Worm (Caenorhabditis elegans) whole organism, mixed stage, embryonic: Measurements from ENCODE around the gene best-5.
A peak's percentile ranks its signal among the peaks of the same experiment; 100 is the strongest.
"Not testable (repeated sequence)": the region's sequence is repeated elsewhere in the genome, so short reads cannot be mapped to it uniquely, and the experiment has no call there.

Source experiments
- M03D4.4 ChIP-seq: sonication (generic microtip); optimal IDR thresholded peaks from 2 replicates; lab custom pipeline; 2017; ENCODE audit warnings: mild to moderate bottlenecking, missing genetic modification characterization, missing compliant biosample characterization
- blmp-1 ChIP-seq: fragments of 150-350 bp; optimal IDR thresholded peaks from 2 replicates; lab custom pipeline; 2014; ENCODE audit warnings: missing biosample characterization, missing genetic modification characterization
- ceh-39 ChIP-seq: fragments of 150-350 bp; optimal IDR thresholded peaks from 2 replicates; lab custom pipeline; 2014; ENCODE audit warnings: missing biosample characterization, missing genetic modification characterization
- ceh-43 ChIP-seq: fragments of 200-800 bp; sonication (Bioruptor generic); optimal IDR thresholded peaks from 2 replicates; lab custom pipeline; 2018; ENCODE audit warnings: mild to moderate bottlenecking, missing genetic modification characterization, moderate library complexity, missing compliant biosample characterization
- ceh-83 ChIP-seq: fragments of 200-800 bp; sonication (Bioruptor generic); optimal IDR thresholded peaks from 2 replicates; lab custom pipeline; 2018; ENCODE audit warnings: mild to moderate bottlenecking, missing genetic modification characterization, missing compliant biosample characterization
- ces-1 ChIP-seq: fragments of 150-350 bp; optimal IDR thresholded peaks from 2 replicates; lab custom pipeline; 2014; ENCODE audit warnings: missing biosample characterization, missing genetic modification reagents, missing genetic modification characterization
- cnd-1 ChIP-seq: fragments of 200-800 bp; sonication (Bioruptor generic); optimal IDR thresholded peaks from 2 replicates; lab custom pipeline; 2018; ENCODE audit warnings: mild to moderate bottlenecking, missing genetic modification characterization, missing compliant biosample characterization
- drap-1 ChIP-seq: fragments of 200-800 bp; sonication (Bioruptor generic); optimal IDR thresholded peaks from 3 replicates; lab custom pipeline; 2018; ENCODE audit warnings: mild to moderate bottlenecking, missing genetic modification characterization, missing compliant biosample characterization
- elt-1 ChIP-seq: sonication (generic microtip); optimal IDR thresholded peaks from 2 replicates; lab custom pipeline; 2017; ENCODE audit warnings: missing genetic modification characterization, mild to moderate bottlenecking, missing compliant biosample characterization, antibody characterized with exemption, moderate library complexity, borderline replicate concordance; ENCODE audit not compliant: insufficient read depth
- hlh-1 ChIP-seq: fragments of 150-350 bp; optimal IDR thresholded peaks from 2 replicates; lab custom pipeline; 2014; ENCODE audit warnings: missing biosample characterization, missing genetic modification reagents, missing genetic modification characterization
- lsy-2 ChIP-seq: fragments of 150-350 bp; optimal IDR thresholded peaks from 2 replicates; lab custom pipeline; 2014; ENCODE audit warnings: missing biosample characterization, missing genetic modification characterization
- mab-5 ChIP-seq: fragments of 150-350 bp; optimal IDR thresholded peaks from 2 replicates; lab custom pipeline; 2014; ENCODE audit warnings: missing biosample characterization, missing genetic modification characterization
- mep-1 ChIP-seq: fragments of 150-350 bp; optimal IDR thresholded peaks from 2 replicates; lab custom pipeline; 2017; ENCODE audit warnings: missing biosample characterization, missing genetic modification reagents, missing genetic modification characterization, inconsistent platforms
- mls-2 ChIP-seq: sonication (generic microtip); optimal IDR thresholded peaks from 2 replicates; lab custom pipeline; 2016; ENCODE audit warnings: mild to moderate bottlenecking, missing genetic modification characterization, moderate library complexity, missing compliant biosample characterization
- nhr-12 ChIP-seq: fragments of 150-350 bp; optimal IDR thresholded peaks from 2 replicates; lab custom pipeline; 2014; ENCODE audit warnings: missing biosample characterization, missing genetic modification characterization
- nhr-2 ChIP-seq: fragments of 150-350 bp; optimal IDR thresholded peaks from 2 replicates; lab custom pipeline; 2014; ENCODE audit warnings: missing biosample characterization, missing genetic modification characterization
- nhr-237 ChIP-seq: fragments of 150-350 bp; optimal IDR thresholded peaks from 2 replicates; lab custom pipeline; 2014; ENCODE audit warnings: missing biosample characterization, missing genetic modification characterization
- nhr-76 ChIP-seq: sonication (generic microtip); optimal IDR thresholded peaks from 2 replicates; lab custom pipeline; 2017; ENCODE audit warnings: missing biosample characterization, missing genetic modification characterization
- pha-4 ChIP-seq: fragments of 150-350 bp; optimal IDR thresholded peaks from 2 replicates; lab custom pipeline; 2018; ENCODE audit warnings: missing biosample characterization, missing genetic modification reagents, missing genetic modification characterization
- snpc-4 ChIP-seq: fragments of 150-350 bp; optimal IDR thresholded peaks from 2 replicates; lab custom pipeline; 2014; ENCODE audit warnings: missing biosample characterization, missing genetic modification characterization
- sptf-1 ChIP-seq: sonication (generic microtip); optimal IDR thresholded peaks from 2 replicates; lab custom pipeline; 2017; ENCODE audit warnings: mild to moderate bottlenecking, missing genetic modification characterization, moderate library complexity, missing compliant biosample characterization
- tbx-8 ChIP-seq: fragments of 200-800 bp; sonication (Bioruptor generic); optimal IDR thresholded peaks from 2 replicates; lab custom pipeline; 2018; ENCODE audit warnings: mild to moderate bottlenecking, missing genetic modification characterization, moderate library complexity, missing compliant biosample characterization
- unc-120 ChIP-seq: sonication (generic microtip); optimal IDR thresholded peaks from 2 replicates; lab custom pipeline; 2017; ENCODE audit warnings: missing genetic modification characterization, missing compliant biosample characterization; ENCODE audit not compliant: poor library complexity, severe bottlenecking
- unc-39 ChIP-seq: fragments of 150-350 bp; optimal IDR thresholded peaks from 2 replicates; lab custom pipeline; 2014; ENCODE audit warnings: missing biosample characterization, missing genetic modification characterization
- zip-8 ChIP-seq: fragments of 150-350 bp; optimal IDR thresholded peaks from 2 replicates; lab custom pipeline; 2014; ENCODE audit warnings: missing biosample characterization, missing genetic modification characterization

Gene best-5

ce11 chrIII:9696417-9696816, 6.4 kb upstream of the best-5 start, which contains the start of gene bud-31:
Gene bud-31 (minus strand): TSS chrIII:9696517.
- TF ChIP-seq nhr-2 (tag; lab: Kevin White, UChicago) (peak; percentile 78), mls-2 (tag; lab: Kevin White, UChicago) (no peak)

ce11 chrIII:9695379-9695778, 5.3 kb upstream of the best-5 start:
- TF ChIP-seq drap-1 (GFP tag; lab: Kevin White, UChicago) (no peak), lsy-2 (tag; lab: Kevin White, UChicago) (peak; percentile 31), ces-1 (GFP tag; lab: Kevin White, UChicago) (peak; percentile 64), blmp-1 (tag; lab: Kevin White, UChicago) (no peak), snpc-4 (tag; lab: Kevin White, UChicago) (no peak), nhr-12 (tag; lab: Kevin White, UChicago) (no peak), ceh-43 (GFP tag; lab: Kevin White, UChicago) (peak; percentile 2), sptf-1 (tag; lab: Kevin White, UChicago) (peak; percentile 9), ceh-83 (GFP tag; lab: Kevin White, UChicago) (no peak)
- TF ChIP-seq, all 35 proteins: peak for 4

- TF ChIP-seq snpc-4 (tag; lab: Kevin White, UChicago) (no peak), mep-1 (tag; lab: Kevin White, UChicago) (no peak), nhr-12 (tag; lab: Kevin White, UChicago) (no peak), zip-8 (tag; lab: Kevin White, UChicago) (no peak), mls-2 (tag; lab: Kevin White, UChicago) (no peak), ceh-39 (no peak), mab-5 (tag; lab: Kevin White, UChicago) (no peak)
Measured at ce11 chrIII:9694474-9694873, 4.4 kb upstream of the best-5 start, which contains the start of gene set-3. Gene set-3 (minus strand): TSS chrIII:9694574.

ce11 chrIII:9689377-9689776, 676 bp downstream of the best-5 start:
- TF ChIP-seq hlh-1 (tag; lab: Kevin White, UChicago) (no peak), ceh-43 (GFP tag; lab: Kevin White, UChicago) (no peak)
- TF ChIP-seq, all 35 proteins: peak for 0

- TF ChIP-seq M03D4.4: no peak
- no peak for TF ChIP-seq drap-1 (GFP tag; lab: Kevin White, UChicago)
- no peak for TF ChIP-seq blmp-1 (tag; lab: Kevin White, UChicago)
- TF ChIP-seq mep-1 (tag; lab: Kevin White, UChicago): no peak
- no peak for TF ChIP-seq elt-1 (tag; lab: Kevin White, UChicago)
- TF ChIP-seq nhr-76: no peak
- TF ChIP-seq nhr-237 (tag; lab: Kevin White, UChicago): no peak
- no peak for TF ChIP-seq hlh-1 (tag; lab: Kevin White, UChicago)
- TF ChIP-seq ceh-39: no peak
- TF ChIP-seq mls-2 (tag; lab: Kevin White, UChicago): no peak
- TF ChIP-seq unc-120 (tag; lab: Kevin White, UChicago): no peak
- TF ChIP-seq pha-4 (tag; lab: Kevin White, UChicago): no peak
- TF ChIP-seq lsy-2 (tag; lab: Kevin White, UChicago): no peak
- no peak for TF ChIP-seq ces-1 (GFP tag; lab: Kevin White, UChicago)
- TF ChIP-seq unc-39 (tag; lab: Kevin White, UChicago): no peak
- TF ChIP-seq mab-5 (tag; lab: Kevin White, UChicago): no peak
- TF ChIP-seq tbx-8 (GFP tag; lab: Kevin White, UChicago): no peak
- no peak for TF ChIP-seq cnd-1 (tag; lab: Kevin White, UChicago)
- TF ChIP-seq, all 35 proteins: peak for 0
Measured at ce11 chrIII:9685959-9686358, 4.1 kb downstream of the best-5 start, which contains the start of gene C07A9.10. Gene C07A9.10 (minus strand): TSS chrIII:9686059.

- TF ChIP-seq nhr-237, zip-8, lsy-2 (tag; lab: Kevin White, UChicago): not testable (repeated sequence)
Measured at ce11 chrIII:9682729-9683128, 7.3 kb downstream of the best-5 start, which contains the start of gene C07A9.5. Gene C07A9.5 (minus strand): TSS chrIII:9682829.

- TF ChIP-seq nhr-2 (tag; lab: Kevin White, UChicago); hlh-1 (tag; lab: Kevin White, UChicago); ces-1 (GFP tag; lab: Kevin White, UChicago): not testable (repeated sequence)
Measured at ce11 chrIII:9681206-9681605, 8.8 kb downstream of the best-5 start, which contains the start of gene C07A9.13. Gene C07A9.13 (minus strand): TSS chrIII:9681306.
